Worm (Caenorhabditis elegans): Measurements from ENCODE around the gene Y48G9A.6.

DNA sequence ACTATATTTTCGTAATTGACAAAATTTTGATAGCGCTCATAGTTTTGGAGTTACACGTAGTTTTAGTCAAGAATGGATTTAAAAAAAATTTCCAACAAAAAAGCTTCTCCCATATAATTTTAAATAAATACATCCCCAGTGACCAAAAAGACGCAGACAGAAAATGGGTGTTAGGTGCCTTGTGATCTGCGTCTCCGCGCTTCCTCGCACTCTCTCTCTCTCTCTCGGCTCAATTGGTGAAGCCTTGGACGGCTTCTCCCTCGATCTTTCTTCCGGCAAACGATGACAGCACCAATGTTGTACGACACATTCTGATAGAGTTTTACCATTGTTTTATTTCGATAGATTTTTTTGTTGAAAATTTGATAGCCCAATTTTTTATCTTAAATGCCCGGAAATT lies 12.3 kb downstream of the Y48G9A.6 start:
- TF ChIP-seq cog-1 (tag; optimal IDR thresholded peaks at IDR 0.05) = no peak
- TF ChIP-seq flt-1 (GFP tag; IDR thresholded peaks at IDR 0.05) = no peak
- no peak for TF ChIP-seq ztf-29 (GFP tag; IDR thresholded peaks at IDR 0.05)
